Worm (Caenorhabditis elegans) whole organism, L2 larva: ENCODE results near the gene W10G11.19.

Experiments used
- C34F6.9 ChIP-seq: fragments of 150-350 bp; optimal IDR thresholded peaks from 2 replicates; lab custom pipeline; 2014; ENCODE audit warnings: missing biosample characterization, missing genetic modification characterization
- F13H6.1 ChIP-seq: sonication (generic microtip); optimal IDR thresholded peaks from 2 replicates; lab custom pipeline; 2016; ENCODE audit warnings: missing genetic modification characterization, missing compliant biosample characterization
- R02D3.7 ChIP-seq: fragments of 150-350 bp; optimal IDR thresholded peaks from 2 replicates; lab custom pipeline; 2014; ENCODE audit warnings: missing biosample characterization, missing genetic modification characterization
- Y55F3AM.14 ChIP-seq: fragments of 200-800 bp; sonication (Bioruptor generic); optimal IDR thresholded peaks from 2 replicates; lab custom pipeline; 2018; ENCODE audit warnings: mild to moderate bottlenecking, missing genetic modification characterization, missing compliant biosample characterization
- ZK546.5 ChIP-seq: sonication (generic microtip); optimal IDR thresholded peaks from 2 replicates; lab custom pipeline; 2017; ENCODE audit warnings: missing biosample characterization, missing genetic modification characterization
- aly-2 ChIP-seq: fragments of 150-350 bp; optimal IDR thresholded peaks from 2 replicates; lab custom pipeline; 2014; ENCODE audit warnings: missing biosample characterization, missing genetic modification characterization
- ama-1 ChIP-seq: fragments of 150-350 bp; optimal IDR thresholded peaks from 2 replicates; lab custom pipeline; 2018; ENCODE audit warnings: inconsistent platforms
- blmp-1 ChIP-seq: sonication (generic microtip); optimal IDR thresholded peaks from 2 replicates; lab custom pipeline; 2017; ENCODE audit warnings: missing genetic modification characterization, mild to moderate bottlenecking, missing compliant biosample characterization, antibody characterized with exemption, moderate library complexity; ENCODE audit not compliant: insufficient read depth
- ceh-82 ChIP-seq: fragments of 150-350 bp; optimal IDR thresholded peaks from 2 replicates; lab custom pipeline; 2014; ENCODE audit warnings: missing biosample characterization, missing genetic modification characterization
- crh-2 ChIP-seq: sonication (generic microtip); optimal IDR thresholded peaks from 2 replicates; lab custom pipeline; 2017; ENCODE audit warnings: missing biosample characterization, missing genetic modification characterization
- egl-27 ChIP-seq: sonication (generic microtip); optimal IDR thresholded peaks from 3 replicates; lab custom pipeline; 2017; ENCODE audit warnings: missing biosample characterization, missing genetic modification reagents, missing genetic modification characterization
- elt-1 ChIP-seq: fragments of 150-350 bp; optimal IDR thresholded peaks from 2 replicates; lab custom pipeline; 2014; ENCODE audit warnings: missing biosample characterization, missing genetic modification characterization
- elt-3 ChIP-seq: sonication (generic microtip); optimal IDR thresholded peaks from 2 replicates; lab custom pipeline; 2017; ENCODE audit warnings: missing biosample characterization, missing genetic modification characterization
- fos-1 ChIP-seq: fragments of 150-350 bp; optimal IDR thresholded peaks from 2 replicates; lab custom pipeline; 2014; ENCODE audit warnings: missing biosample characterization, missing genetic modification characterization
- gmeb-1 ChIP-seq: fragments of 150-350 bp; optimal IDR thresholded peaks from 2 replicates; lab custom pipeline; 2014; ENCODE audit warnings: missing biosample characterization, missing genetic modification characterization
- lin-13 ChIP-seq: fragments of 150-350 bp; optimal IDR thresholded peaks from 2 replicates; lab custom pipeline; 2014; ENCODE audit warnings: missing biosample characterization, missing genetic modification reagents, missing genetic modification characterization
- lin-39 ChIP-seq: fragments of 150-350 bp; optimal IDR thresholded peaks from 2 replicates; lab custom pipeline; 2014; ENCODE audit warnings: missing biosample characterization, missing genetic modification reagents, missing genetic modification characterization
- lsy-2 ChIP-seq, 2 experiments: fragments of 150-350 bp in 1 of 2; sonication (generic microtip) in 1 of 2; optimal IDR thresholded peaks; 2 replicates each; lab custom pipeline; 2014 to 2017; ENCODE audit warnings: missing biosample characterization in 2 of 2, missing genetic modification characterization in 2 of 2
- mab-5 ChIP-seq: fragments of 150-350 bp; optimal IDR thresholded peaks from 2 replicates; lab custom pipeline; 2014; ENCODE audit warnings: missing biosample characterization, missing genetic modification characterization
- mdl-1 ChIP-seq, 2 experiments: fragments of 150-350 bp in 1 of 2; sonication (generic microtip) in 1 of 2; optimal IDR thresholded peaks; 2 replicates each; lab custom pipeline; 2017; ENCODE audit warnings: missing biosample characterization in 2 of 2, missing genetic modification characterization in 2 of 2
- nhr-11 ChIP-seq: fragments of 150-350 bp; optimal IDR thresholded peaks from 2 replicates; lab custom pipeline; 2014; ENCODE audit warnings: missing biosample characterization, missing genetic modification characterization
- nhr-12 ChIP-seq: fragments of 150-350 bp; optimal IDR thresholded peaks from 2 replicates; lab custom pipeline; 2014; ENCODE audit warnings: missing biosample characterization, missing genetic modification characterization
- nhr-129 ChIP-seq: fragments of 150-350 bp; optimal IDR thresholded peaks from 2 replicates; lab custom pipeline; 2014; ENCODE audit warnings: missing biosample characterization, missing genetic modification characterization
- nhr-21 ChIP-seq: fragments of 150-350 bp; optimal IDR thresholded peaks from 2 replicates; lab custom pipeline; 2014; ENCODE audit warnings: missing biosample characterization, missing genetic modification characterization
- nhr-23 ChIP-seq: fragments of 150-350 bp; optimal IDR thresholded peaks from 2 replicates; lab custom pipeline; 2014; ENCODE audit warnings: missing biosample characterization, missing genetic modification reagents, missing genetic modification characterization
- nhr-25 ChIP-seq: fragments of 150-350 bp; sonication (generic microtip); optimal IDR thresholded peaks from 3 replicates; lab custom pipeline; 2014; ENCODE audit warnings: missing biosample characterization, missing genetic modification characterization
- nhr-6 ChIP-seq: fragments of 150-350 bp; optimal IDR thresholded peaks from 2 replicates; lab custom pipeline; 2014; ENCODE audit warnings: missing biosample characterization, missing genetic modification characterization
- nhr-77 ChIP-seq: fragments of 150-350 bp; optimal IDR thresholded peaks from 2 replicates; lab custom pipeline; 2014; ENCODE audit warnings: missing biosample characterization, missing genetic modification characterization
- sem-4 ChIP-seq: fragments of 150-350 bp; optimal IDR thresholded peaks from 2 replicates; lab custom pipeline; 2014; ENCODE audit warnings: missing biosample characterization, missing genetic modification reagents, missing genetic modification characterization
- skn-1 ChIP-seq: sonication (generic microtip); optimal IDR thresholded peaks from 2 replicates; lab custom pipeline; 2017; ENCODE audit warnings: missing biosample characterization, missing genetic modification characterization
- sma-3 ChIP-seq: sonication (generic microtip); optimal IDR thresholded peaks from 2 replicates; lab custom pipeline; 2016; ENCODE audit warnings: missing genetic modification reagents, missing genetic modification characterization, missing compliant biosample characterization
- snpc-4 ChIP-seq: fragments of 150-350 bp; optimal IDR thresholded peaks from 2 replicates; lab custom pipeline; 2014; ENCODE audit warnings: missing biosample characterization, missing genetic modification characterization
- unc-39 ChIP-seq: fragments of 150-350 bp; optimal IDR thresholded peaks from 2 replicates; lab custom pipeline; 2014; ENCODE audit warnings: missing biosample characterization, missing genetic modification characterization
- unc-55 ChIP-seq: fragments of 150-350 bp; sonication (generic microtip); optimal IDR thresholded peaks from 3 replicates; lab custom pipeline; 2014; ENCODE audit warnings: missing biosample characterization, missing genetic modification reagents, missing genetic modification characterization
- zag-1 ChIP-seq: fragments of 150-350 bp; optimal IDR thresholded peaks from 2 replicates; lab custom pipeline; 2014; ENCODE audit warnings: missing biosample characterization, missing genetic modification characterization
- ztf-1 ChIP-seq: fragments of 200-800 bp; sonication (Bioruptor generic); conservative IDR thresholded peaks from 2 replicates; pipeline ENCODE4 v1.3.6; 2022; ENCODE audit warnings: missing genetic modification characterization, missing compliant biosample characterization
- ztf-11 ChIP-seq: sonication (generic microtip); optimal IDR thresholded peaks from 2 replicates; lab custom pipeline; 2017; ENCODE audit warnings: missing biosample characterization, missing genetic modification characterization
- ztf-4 ChIP-seq: fragments of 150-350 bp; optimal IDR thresholded peaks from 2 replicates; lab custom pipeline; 2014; ENCODE audit warnings: missing biosample characterization, missing genetic modification characterization

The W10G11.19 gene

ce11 chrII:3553453-3553852 is 3.0 kb downstream of the W10G11.19 start, which contains the start of gene dnc-3:
dnc-3 (plus strand) TSS chrII:3553724.
- peak; percentile 28 for TF ChIP-seq nhr-21 (tag; lab: Kevin White, UChicago)
- TF ChIP-seq nhr-6: peak; percentile 23
- TF ChIP-seq fos-1 (tag; lab: Kevin White, UChicago): peak; percentile 10
- TF ChIP-seq skn-1 (tag; lab: Kevin White, UChicago): no peak
- no peak for TF ChIP-seq zag-1 (tag; lab: Kevin White, UChicago)
- TF ChIP-seq C34F6.9 (tag; lab: Kevin White, UChicago): peak; percentile 68
- TF ChIP-seq blmp-1 (tag; lab: Kevin White, UChicago): no peak
- peak; percentile 13 for TF ChIP-seq nhr-129
- no peak for TF ChIP-seq nhr-77 (tag; lab: Kevin White, UChicago)
- TF ChIP-seq ceh-82 (tag; lab: Kevin White, UChicago): no peak
- no peak for TF ChIP-seq nhr-11 (tag; lab: Kevin White, UChicago)
- peak; percentile 55 for TF ChIP-seq gmeb-1 (tag; lab: Kevin White, UChicago)
- TF ChIP-seq ztf-1 (GFP tag; lab: Robert Waterston, UW): no peak
- no peak for TF ChIP-seq unc-39 (tag; lab: Kevin White, UChicago)
- peak; percentile 57 for TF ChIP-seq nhr-25 (tag; lab: Kevin White, UChicago)
- no peak for TF ChIP-seq ztf-11 (tag; lab: Kevin White, UChicago)
- peak; percentile 66 for TF ChIP-seq sma-3 (GFP tag; lab: Kevin White, UChicago)
- no peak for TF ChIP-seq nhr-12 (tag; lab: Kevin White, UChicago)
- no peak for TF ChIP-seq snpc-4 (tag; lab: Kevin White, UChicago)
- TF ChIP-seq crh-2 (tag; lab: Kevin White, UChicago): peak; percentile 8
- TF ChIP-seq lin-13: peak; percentile 71
- TF ChIP-seq Y55F3AM.14 (GFP tag; lab: Kevin White, UChicago): no peak
- TF ChIP-seq unc-55: peak; percentile 45
- TF ChIP-seq ztf-4: no peak
- peak; percentile 65 to 86 for TF ChIP-seq lsy-2 (tag; optimal IDR thresholded peaks at IDR 0.05; lab: Kevin White, UChicago)
- no peak for TF ChIP-seq egl-27 (tag; lab: Kevin White, UChicago)
- TF ChIP-seq F13H6.1: peak; percentile 58
- TF ChIP-seq elt-1 (tag; lab: Kevin White, UChicago): no peak
- TF ChIP-seq R02D3.7: no peak
- no peak for TF ChIP-seq aly-2 (tag; lab: Kevin White, UChicago)
- TF ChIP-seq elt-3 (tag; lab: Kevin White, UChicago): no peak
- TF ChIP-seq lin-39 (tag; lab: Kevin White, UChicago): no peak

ce11 chrII:3554673-3555072 is 4.2 kb downstream of the W10G11.19 start:
- TF ChIP-seq R02D3.7: no peak
- TF ChIP-seq, all 48 proteins: peak for 0

ce11 chrII:3555281-3555680 is 4.8 kb downstream of the W10G11.19 start:
- TF ChIP-seq sma-3 (GFP tag; lab: Kevin White, UChicago): peak; percentile 54
- TF ChIP-seq ama-1: no peak

- TF ChIP-seq R02D3.7 (no peak), mdl-1 (tag; optimal IDR thresholded peaks at IDR 0.05; lab: Kevin White, UChicago) (no peak), nhr-129 (no peak), unc-55 (no peak), sem-4 (tag; lab: Kevin White, UChicago) (no peak), aly-2 (tag; lab: Kevin White, UChicago) (no peak), sma-3 (GFP tag; lab: Kevin White, UChicago) (no peak), mab-5 (tag; lab: Kevin White, UChicago) (no peak), ZK546.5 (no peak), nhr-6 (no peak), ztf-4 (no peak), ceh-82 (tag; lab: Kevin White, UChicago) (no peak), nhr-23 (tag; lab: Kevin White, UChicago) (no peak)
Measured at ce11 chrII:3556584-3556983, 6.1 kb downstream of the W10G11.19 start.
